Fruit fly (Drosophila melanogaster): ENCODE data around the gene Cmpk.

Gene Cmpk

DNA sequence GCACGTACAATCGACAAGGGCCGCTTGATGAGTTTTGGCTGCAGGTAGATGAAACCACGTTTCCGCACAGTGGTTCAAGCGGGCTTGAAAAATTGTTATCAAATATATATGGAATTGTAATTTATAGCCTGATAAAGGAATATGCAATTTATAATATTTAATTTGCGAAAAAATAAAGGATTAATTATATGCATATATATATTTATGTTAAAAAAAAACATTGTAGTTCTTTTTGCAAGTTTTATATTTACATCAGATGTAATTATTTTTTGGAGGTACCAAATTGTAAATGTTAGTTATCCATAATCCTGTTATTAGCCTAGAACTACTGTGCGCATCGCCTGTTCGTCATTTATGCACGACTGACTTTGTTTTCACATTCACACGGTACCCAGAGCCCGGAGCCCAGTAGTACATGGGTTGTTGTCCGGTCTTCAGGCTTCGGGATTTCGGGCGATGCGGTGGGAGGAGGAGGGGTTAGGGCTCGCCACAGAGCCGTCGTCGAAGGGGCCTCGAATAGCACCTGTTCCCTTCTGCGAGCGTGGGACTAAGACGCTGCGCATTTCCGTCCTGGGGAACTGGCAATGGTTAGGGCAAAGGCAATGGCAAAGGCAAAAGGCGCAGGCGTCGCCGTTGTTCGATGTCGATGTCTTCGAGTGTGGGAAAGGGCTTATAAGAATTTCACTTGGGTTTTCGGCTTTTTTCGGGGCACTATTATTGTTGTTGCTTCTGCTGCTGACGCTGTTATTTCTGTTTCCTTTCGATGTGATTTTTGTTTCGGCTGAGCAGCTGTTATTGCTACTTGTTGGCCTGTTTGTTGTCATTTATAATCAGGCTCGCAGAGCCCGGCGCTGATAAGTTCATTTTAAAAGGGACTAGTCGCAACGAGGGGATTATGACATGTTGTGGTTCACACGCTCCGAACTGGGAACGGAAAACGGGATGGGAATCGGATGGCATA, 37.2 kb downstream of the Cmpk start (continued):
- TF ChIP-seq ssp (GFP tag; IDR thresholded peaks at IDR 0.05) (peak; percentile 59), zen2 (GFP tag; IDR thresholded peaks at IDR 0.05; ENCODE audit: partially characterized antibody) (no peak), MTF-1 (GFP tag; optimal IDR thresholded peaks at IDR 0.05; ENCODE audit: borderline replicate concordance) (no peak), CG11456 (GFP tag; IDR thresholded peaks at IDR 0.05) (no peak), zf30C (GFP tag; optimal IDR thresholded peaks at IDR 0.05) (no peak), HmgD (GFP tag; optimal IDR thresholded peaks at IDR 0.05) (no peak), nom (GFP tag; optimal IDR thresholded peaks at IDR 0.05) (peak; percentile 86), H15 (GFP tag; IDR thresholded peaks at IDR 0.05) (peak; percentile 34; the same call in 1 of the 3 replicates), CG9215 (GFP tag; IDR thresholded peaks at IDR 0.05) (no peak), dati (GFP tag; IDR thresholded peaks at IDR 0.05) (no peak), slp2 (GFP tag; optimal IDR thresholded peaks at IDR 0.05) (no peak), jigr1 (GFP tag; IDR thresholded peaks at IDR 0.05) (no peak), CG12769 (tag; optimal IDR thresholded peaks at IDR 0.05) (no peak), CG4424 (GFP tag; optimal IDR thresholded peaks at IDR 0.05) (peak; percentile 83), rib (GFP tag; IDR thresholded peaks at IDR 0.05) (no peak; the same call in 1 of the 2 replicates), CG17829 (tag; optimal IDR thresholded peaks at IDR 0.05) (peak; percentile 94), p53 (GFP tag; optimal IDR thresholded peaks at IDR 0.05) (no peak), Eip74EF (GFP tag; optimal IDR thresholded peaks at IDR 0.05) (peak in 1 of 2 experiments; percentile 73), Dip2 (GFP tag; IDR thresholded peaks at IDR 0.05) (no peak), sob (GFP tag; IDR thresholded peaks at IDR 0.05) (no peak), CG13123 (GFP tag; optimal IDR thresholded peaks at IDR 0.05) (peak; percentile 34), Atf3 (GFP tag; optimal IDR thresholded peaks at IDR 0.05) (no peak), CG11560 (tag; IDR thresholded peaks at IDR 0.05) (no peak), Spps (tag; optimal IDR thresholded peaks at IDR 0.05) (peak; percentile 91), CG1792 (GFP tag; optimal IDR thresholded peaks at IDR 0.05) (no peak), CG15269 (tag; optimal IDR thresholded peaks at IDR 0.05) (peak; percentile 75), CG12659 (GFP tag; optimal IDR thresholded peaks at IDR 0.05) (peak; percentile 69), CG8281 (tag; optimal IDR thresholded peaks at IDR 0.05) (peak; percentile 47), pho (GFP tag; optimal IDR thresholded peaks at IDR 0.05) (no peak), CG7963 (GFP tag; IDR thresholded peaks at IDR 0.05; ENCODE audit: partially characterized antibody) (no peak), NK7.1 (GFP tag; optimal IDR thresholded peaks at IDR 0.05) (no peak), klu (GFP tag; IDR thresholded peaks at IDR 0.05) (no peak; the same call in 1 of the 2 replicates), CkIIα-i1 (GFP tag; IDR thresholded peaks at IDR 0.05) (no peak), danr (GFP tag; IDR thresholded peaks at IDR 0.05) (peak; percentile 37; the same call in 1 of the 2 replicates), CG9727 (GFP tag; optimal IDR thresholded peaks at IDR 0.05) (peak; percentile 97), CG30431 (GFP tag; optimal IDR thresholded peaks at IDR 0.05) (peak; percentile 83), CG2120 (GFP tag; optimal IDR thresholded peaks at IDR 0.05) (no peak), CG2202 (tag; optimal IDR thresholded peaks at IDR 0.05) (peak; percentile 86), Antp (GFP tag; optimal IDR thresholded peaks at IDR 0.05) (peak; percentile 20), Rx (GFP tag; IDR thresholded peaks at IDR 0.05) (no peak; the same call in 1 of the 2 replicates), CG10147 (GFP tag; optimal IDR thresholded peaks at IDR 0.05) (peak; percentile 30), CG31365 (tag; optimal IDR thresholded peaks at IDR 0.05) (no peak), sim (GFP tag; IDR thresholded peaks at IDR 0.05) (peak; percentile 75), ranshi (GFP tag; IDR thresholded peaks at IDR 0.05) (peak; percentile 51; the same call in 1 of the 2 replicates), Fer1 (GFP tag; optimal IDR thresholded peaks at IDR 0.05) (peak; percentile 24), lab (GFP tag; optimal IDR thresholded peaks at IDR 0.05) (peak; percentile 25), gem (tag; optimal IDR thresholded peaks at IDR 0.05) (peak; percentile 95), bcd (GFP tag; optimal IDR thresholded peaks at IDR 0.05) (peak; percentile 62)

Data from whole organism, embryonic.